Worm (Caenorhabditis elegans) whole organism, early embryonic: ENCODE data around the gene H04D03.4.

Experiments used
- B0310.2 ChIP-seq: sonication (generic microtip); optimal IDR thresholded peaks from 2 replicates; lab custom pipeline; 2016; ENCODE audit warnings: mild to moderate bottlenecking, missing genetic modification characterization, missing compliant biosample characterization
- F13C5.2 ChIP-seq: sonication (generic microtip); optimal IDR thresholded peaks from 2 replicates; lab custom pipeline; 2017; ENCODE audit warnings: mild to moderate bottlenecking, missing genetic modification characterization, inconsistent platforms, missing compliant biosample characterization
- aly-1 ChIP-seq: sonication (generic microtip); optimal IDR thresholded peaks from 2 replicates; lab custom pipeline; 2016; ENCODE audit warnings: missing genetic modification characterization, missing compliant biosample characterization
- ama-1 ChIP-seq: fragments of 150-350 bp; optimal IDR thresholded peaks from 2 replicates; lab custom pipeline; 2014
- ceh-13 ChIP-seq: fragments of 200-800 bp; sonication (Bioruptor generic); optimal IDR thresholded peaks from 2 replicates; lab custom pipeline; 2018; ENCODE audit warnings: mild to moderate bottlenecking, missing genetic modification characterization, missing compliant biosample characterization
- ceh-36 ChIP-seq: sonication (generic microtip); optimal IDR thresholded peaks from 2 replicates; lab custom pipeline; 2016; ENCODE audit warnings: missing genetic modification characterization, inconsistent platforms, missing compliant biosample characterization
- ets-7 ChIP-seq: sonication (generic microtip); optimal IDR thresholded peaks from 2 replicates; lab custom pipeline; 2016; ENCODE audit warnings: missing genotype, missing genetic modification characterization, missing compliant biosample characterization
- flt-1 ChIP-seq: fragments of 200-800 bp; sonication (Bioruptor generic); IDR thresholded peaks from 2 replicates; pipeline ENCODE4 v1.3.6; 2022; ENCODE audit warnings: missing genetic modification characterization, missing compliant biosample characterization
- hmbx-1 ChIP-seq: sonication (generic microtip); optimal IDR thresholded peaks from 2 replicates; lab custom pipeline; 2016; ENCODE audit warnings: mild to moderate bottlenecking, missing genetic modification characterization, missing compliant biosample characterization
- hmg-4 ChIP-seq: fragments of 200-800 bp; sonication (Bioruptor generic); optimal IDR thresholded peaks from 2 replicates; lab custom pipeline; 2018; ENCODE audit warnings: mild to moderate bottlenecking, missing genetic modification characterization, missing compliant biosample characterization
- hnd-1 ChIP-seq: sonication (generic microtip); optimal IDR thresholded peaks from 2 replicates; lab custom pipeline; 2016; ENCODE audit warnings: missing genetic modification characterization, missing compliant biosample characterization
- pes-1 ChIP-seq: fragments of 200-800 bp; sonication (Bioruptor generic); IDR thresholded peaks from 2 replicates; pipeline ENCODE4 v1.3.6; 2022; ENCODE audit warnings: missing genetic modification reagents, missing genetic modification characterization, missing compliant biosample characterization
- scrt-1 ChIP-seq: fragments of 200-800 bp; sonication (Bioruptor generic); IDR thresholded peaks from 2 replicates; pipeline ENCODE4 v1.3.6; 2022; ENCODE audit warnings: missing genetic modification characterization, missing compliant biosample characterization
- sea-1 ChIP-seq: fragments of 200-800 bp; sonication (Bioruptor generic); conservative IDR thresholded peaks from 2 replicates; pipeline ENCODE4 v1.3.6; 2022; ENCODE audit warnings: missing genetic modification characterization, missing compliant biosample characterization
- tbx-11 ChIP-seq: fragments of 200-800 bp; sonication (Bioruptor generic); IDR thresholded peaks from 2 replicates; pipeline ENCODE4 v1.3.6; 2022; ENCODE audit warnings: missing genetic modification characterization, missing compliant biosample characterization
- tbx-37 ChIP-seq: fragments of 200-800 bp; sonication (Bioruptor generic); conservative IDR thresholded peaks from 2 replicates; pipeline ENCODE4 v1.3.6; 2022; ENCODE audit warnings: missing genetic modification reagents, missing genetic modification characterization, missing compliant biosample characterization
- tra-4 ChIP-seq: sonication (generic microtip); optimal IDR thresholded peaks from 2 replicates; lab custom pipeline; 2017; ENCODE audit warnings: missing genetic modification characterization, missing compliant biosample characterization

The H04D03.4 gene

ce11 chrIII:10469574-10470055 lies 18.7 kb upstream of the H04D03.4 start, which contains the start of gene D2045.5:
Gene D2045.5 (minus strand): TSS chrIII:10469624.
- no peak for TF ChIP-seq ama-1 (lab: Kevin White, UChicago)
- no peak for TF ChIP-seq aly-1 (tag; lab: Kevin White, UChicago)
- no peak for TF ChIP-seq flt-1 (GFP tag; lab: Robert Waterston, UW)
- no peak for TF ChIP-seq pes-1 (GFP tag; lab: Robert Waterston, UW)
- TF ChIP-seq sea-1 (GFP tag; lab: Robert Waterston, UW): no peak
- no peak for TF ChIP-seq hmg-4 (GFP tag; lab: Kevin White, UChicago)
- no peak for TF ChIP-seq ets-7 (tag; lab: Kevin White, UChicago)
- TF ChIP-seq ceh-13: no peak
- no peak for TF ChIP-seq ceh-36 (tag; lab: Kevin White, UChicago)
- TF ChIP-seq scrt-1 (GFP tag; lab: Robert Waterston, UW): no peak
- no peak for TF ChIP-seq hnd-1 (tag; lab: Kevin White, UChicago)

DNA sequence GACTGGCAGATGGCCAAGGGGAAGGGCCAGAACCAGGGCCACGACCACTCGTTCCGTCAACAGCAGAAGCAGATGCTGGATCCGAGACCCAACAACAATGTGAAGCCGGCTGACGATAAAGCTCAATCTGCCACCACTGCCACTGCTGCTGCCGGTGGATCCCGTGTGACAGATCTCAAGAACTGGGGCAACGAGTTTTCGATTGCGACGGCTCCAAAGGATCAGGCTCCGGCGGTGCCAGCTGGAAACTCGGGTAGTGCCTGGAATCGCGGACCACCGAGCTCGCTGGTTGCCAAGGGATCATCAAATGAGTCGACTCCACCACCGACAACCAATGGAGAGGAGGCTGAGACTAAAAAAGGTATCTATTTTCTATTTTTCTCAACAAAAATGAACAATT lies 13.5 kb upstream of the H04D03.4 start:
- TF ChIP-seq ceh-36 (tag; lab: Kevin White, UChicago) (no peak), hmbx-1 (tag; lab: Kevin White, UChicago) (no peak), tbx-11 (no peak), ets-7 (tag; lab: Kevin White, UChicago) (no peak), tra-4 (tag; lab: Kevin White, UChicago) (no peak), sea-1 (GFP tag; lab: Robert Waterston, UW) (no peak), ceh-13 (no peak), F13C5.2 (tag; lab: Kevin White, UChicago) (no peak), ama-1 (lab: Kevin White, UChicago) (no peak), scrt-1 (GFP tag; lab: Robert Waterston, UW) (no peak), hnd-1 (tag; lab: Kevin White, UChicago) (no peak), B0310.2 (tag; lab: Kevin White, UChicago) (no peak), tbx-37 (GFP tag; lab: Robert Waterston, UW) (no peak), hmg-4 (GFP tag; lab: Kevin White, UChicago) (no peak)

ce11 chrIII:10463653-10464052 lies 12.7 kb upstream of the H04D03.4 start:
- TF ChIP-seq tbx-11 (no peak), hmbx-1 (tag; lab: Kevin White, UChicago) (no peak), ets-7 (tag; lab: Kevin White, UChicago) (no peak), aly-1 (tag; lab: Kevin White, UChicago) (no peak), scrt-1 (GFP tag; lab: Robert Waterston, UW) (no peak), tra-4 (tag; lab: Kevin White, UChicago) (no peak), ceh-13 (no peak), hnd-1 (tag; lab: Kevin White, UChicago) (no peak), sea-1 (GFP tag; lab: Robert Waterston, UW) (no peak), tbx-37 (GFP tag; lab: Robert Waterston, UW) (no peak), B0310.2 (tag; lab: Kevin White, UChicago) (no peak), pes-1 (GFP tag; lab: Robert Waterston, UW) (no peak), flt-1 (GFP tag; lab: Robert Waterston, UW) (no peak), hmg-4 (GFP tag; lab: Kevin White, UChicago) (no peak), ceh-36 (tag; lab: Kevin White, UChicago) (no peak)

DNA sequence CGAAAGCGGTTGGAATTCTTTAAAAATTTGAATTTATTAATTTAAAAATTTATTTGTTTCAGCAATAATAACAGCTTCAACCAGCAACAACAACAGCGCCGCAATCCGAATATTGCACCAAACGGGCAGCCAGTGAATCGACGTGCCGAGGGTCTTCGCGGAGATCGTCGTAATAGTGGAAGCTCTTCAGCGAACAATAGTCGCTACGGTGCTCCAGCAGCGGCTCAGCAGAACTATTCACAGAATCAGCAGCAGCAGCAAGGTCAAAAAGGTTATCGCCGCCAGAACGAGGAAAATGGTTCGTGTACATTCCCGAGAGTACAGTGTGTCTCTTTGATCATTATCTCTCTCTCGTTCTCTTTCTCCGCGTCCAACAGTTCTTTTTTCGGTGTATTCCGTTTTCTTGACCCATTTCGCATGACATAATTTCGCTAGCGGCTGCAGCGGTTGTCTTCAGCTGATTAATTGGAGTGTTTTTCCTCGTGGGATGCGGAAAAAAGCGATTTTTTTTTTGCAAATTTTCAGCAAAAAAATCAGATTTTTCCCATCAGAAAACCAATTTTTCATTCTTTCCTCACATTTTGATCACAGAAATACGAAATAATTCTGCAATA lies 12.1 kb upstream of the H04D03.4 start:
- no peak for TF ChIP-seq hmg-4 (GFP tag; lab: Kevin White, UChicago)
- no peak for TF ChIP-seq aly-1 (tag; lab: Kevin White, UChicago)
- no peak for TF ChIP-seq tbx-37 (GFP tag; lab: Robert Waterston, UW)
- no peak for TF ChIP-seq B0310.2 (tag; lab: Kevin White, UChicago)
- TF ChIP-seq ama-1 (lab: Kevin White, UChicago): no peak
- no peak for TF ChIP-seq flt-1 (GFP tag; lab: Robert Waterston, UW)
- no peak for TF ChIP-seq tbx-11
- no peak for TF ChIP-seq scrt-1 (GFP tag; lab: Robert Waterston, UW)
- TF ChIP-seq hmbx-1 (tag; lab: Kevin White, UChicago): no peak
- TF ChIP-seq ets-7 (tag; lab: Kevin White, UChicago): no peak
- no peak for TF ChIP-seq tra-4 (tag; lab: Kevin White, UChicago)
- TF ChIP-seq hnd-1 (tag; lab: Kevin White, UChicago): no peak
- no peak for TF ChIP-seq pes-1 (GFP tag; lab: Robert Waterston, UW)
- no peak for TF ChIP-seq ceh-13
- no peak for TF ChIP-seq sea-1 (GFP tag; lab: Robert Waterston, UW)
- TF ChIP-seq F13C5.2 (tag; lab: Kevin White, UChicago): no peak
- TF ChIP-seq ceh-36 (tag; lab: Kevin White, UChicago): no peak

- TF ChIP-seq pes-1 (GFP tag; lab: Robert Waterston, UW): peak; percentile 98
- peak; percentile 98 for TF ChIP-seq tbx-37 (GFP tag; lab: Robert Waterston, UW)
- TF ChIP-seq hmg-4 (GFP tag; lab: Kevin White, UChicago): peak; percentile 99
- TF ChIP-seq flt-1 (GFP tag; lab: Robert Waterston, UW): peak; percentile 95
- peak; percentile 95 for TF ChIP-seq aly-1 (tag; lab: Kevin White, UChicago)
- TF ChIP-seq ama-1 (lab: Kevin White, UChicago): no peak
- TF ChIP-seq ceh-13: peak; percentile 97
- peak; percentile 97 for TF ChIP-seq tbx-11
- TF ChIP-seq scrt-1 (GFP tag; lab: Robert Waterston, UW): peak; percentile 95
- TF ChIP-seq ets-7 (tag; lab: Kevin White, UChicago): peak; percentile 91
- peak; percentile 99 for TF ChIP-seq sea-1 (GFP tag; lab: Robert Waterston, UW)
- peak; percentile 92 for TF ChIP-seq hnd-1 (tag; lab: Kevin White, UChicago)
- TF ChIP-seq tra-4 (tag; lab: Kevin White, UChicago): peak; percentile 95
- peak; percentile 96 for TF ChIP-seq B0310.2 (tag; lab: Kevin White, UChicago)
- TF ChIP-seq F13C5.2 (tag; lab: Kevin White, UChicago): peak; percentile 99
- TF ChIP-seq ceh-36 (tag; lab: Kevin White, UChicago): peak; percentile 97
- peak; percentile 88 for TF ChIP-seq hmbx-1 (tag; lab: Kevin White, UChicago)
Observed at ce11 chrIII:10461164-10461546, 10.2 kb upstream of the H04D03.4 start, which contains the start of gene atx-2. Gene atx-2 (plus strand): TSS chrIII:10461389.
